Worm (Caenorhabditis elegans) whole organism, midembryonic: ENCODE measurements around the gene cup-16.

Experiments used
- T22C8.4 ChIP-seq: fragments of 200-800 bp; sonication (Bioruptor generic); IDR thresholded peaks from 2 replicates; pipeline ENCODE4 v1.3.6; 2022; ENCODE audit warnings: missing genetic modification characterization, missing compliant biosample characterization
- cog-1 ChIP-seq: sonication (generic microtip); optimal IDR thresholded peaks from 2 replicates; lab custom pipeline; 2016; ENCODE audit warnings: missing genetic modification characterization, missing compliant biosample characterization
- flt-1 ChIP-seq: fragments of 200-800 bp; sonication (Bioruptor generic); IDR thresholded peaks from 2 replicates; pipeline ENCODE4 v1.3.6; 2022; ENCODE audit warnings: missing genetic modification characterization, missing compliant biosample characterization
- klf-2 ChIP-seq: fragments of 200-800 bp; sonication (Bioruptor generic); conservative IDR thresholded peaks from 2 replicates; pipeline ENCODE4 v1.3.6; 2022; ENCODE audit warnings: missing genetic modification reagents, missing genetic modification characterization, missing compliant biosample characterization
- med-1 ChIP-seq: sonication (generic microtip); optimal IDR thresholded peaks from 2 replicates; lab custom pipeline; 2017; ENCODE audit warnings: missing genetic modification characterization, mild to moderate bottlenecking, missing compliant biosample characterization, antibody characterized with exemption, missing genetic modification reagents; ENCODE audit not compliant: insufficient read depth
- ref-1 ChIP-seq: fragments of 200-800 bp; sonication (Bioruptor generic); conservative IDR thresholded peaks from 2 replicates; pipeline ENCODE4 v1.3.6; 2022; ENCODE audit warnings: missing genetic modification reagents, missing genetic modification characterization, missing compliant biosample characterization
- tab-1 ChIP-seq: fragments of 200-800 bp; sonication (Bioruptor generic); IDR thresholded peaks from 2 replicates; pipeline ENCODE4 v1.3.6; 2022; ENCODE audit warnings: missing genetic modification characterization, missing compliant biosample characterization
- ztf-23 ChIP-seq: fragments of 200-800 bp; sonication (Bioruptor generic); IDR thresholded peaks from 2 replicates; pipeline ENCODE4 v1.3.6; 2022; ENCODE audit warnings: missing genetic modification reagents, missing genetic modification characterization, missing compliant biosample characterization
- ztf-29 ChIP-seq: fragments of 200-800 bp; sonication (Bioruptor generic); IDR thresholded peaks from 2 replicates; pipeline ENCODE4 v1.3.6; 2022; ENCODE audit warnings: missing genetic modification reagents, missing genetic modification characterization, missing compliant biosample characterization

Gene cup-16

DNA sequence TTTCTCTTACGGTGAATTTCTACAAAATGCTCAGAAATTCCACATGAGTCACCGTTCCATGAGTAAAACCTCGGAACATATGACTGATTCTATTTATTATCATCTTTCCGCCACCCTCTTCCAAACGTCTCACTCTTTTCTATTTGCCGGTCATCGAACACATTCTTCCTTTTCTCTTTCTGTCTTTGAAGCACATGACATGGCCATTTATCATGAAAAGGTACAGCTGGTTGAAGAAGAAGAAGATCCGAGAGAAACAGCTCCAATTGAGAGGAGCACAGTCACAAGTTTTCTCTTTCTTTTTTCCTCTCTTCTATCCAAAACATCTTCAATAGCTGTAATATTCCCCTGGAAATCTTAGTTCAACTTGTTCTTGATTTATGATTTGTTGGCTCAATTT, at the start of gene cup-16:
Gene cup-16, plus strand, starts transcription at position 132 of the 400 bp plus-strand sequence.
- TF ChIP-seq T22C8.4 (no peak), flt-1 (GFP tag; lab: Robert Waterston, UW) (no peak), ztf-29 (GFP tag; lab: Robert Waterston, UW) (no peak), ref-1 (GFP tag; lab: Robert Waterston, UW) (no peak), klf-2 (GFP tag; lab: Robert Waterston, UW) (no peak), ztf-23 (no peak), cog-1 (tag; lab: Kevin White, UChicago) (no peak), med-1 (GFP tag; lab: Kevin White, UChicago) (no peak), tab-1 (GFP tag; lab: Robert Waterston, UW) (no peak)

DNA sequence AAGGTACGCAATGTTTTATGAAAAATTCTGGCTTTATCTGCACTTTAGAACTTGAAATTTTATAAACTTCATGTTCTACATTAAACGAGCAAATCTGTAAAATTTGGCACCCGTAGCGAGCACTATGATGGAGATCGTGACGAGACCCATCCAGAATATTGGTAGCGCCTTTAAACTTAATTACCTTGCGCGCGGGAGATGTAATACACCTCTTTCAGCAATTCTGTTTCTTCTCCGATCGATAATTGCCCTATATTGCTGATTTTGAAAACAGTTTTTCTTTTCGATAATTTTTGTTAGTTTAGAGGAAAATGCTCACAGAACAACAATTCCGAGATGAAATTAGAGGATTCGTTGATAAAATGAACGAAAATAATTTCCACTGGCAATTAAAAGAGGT, 48.1 kb upstream of the cup-16 start, which contains the start of gene atg-10:
Gene atg-10, plus strand, starts transcription at position 301 of the 400 bp plus-strand sequence.
- TF ChIP-seq klf-2 (GFP tag; lab: Robert Waterston, UW) (no peak), med-1 (GFP tag; lab: Kevin White, UChicago) (no peak), cog-1 (tag; lab: Kevin White, UChicago) (no peak), T22C8.4 (no peak), flt-1 (GFP tag; lab: Robert Waterston, UW) (no peak), ref-1 (GFP tag; lab: Robert Waterston, UW) (no peak), ztf-29 (GFP tag; lab: Robert Waterston, UW) (no peak), ztf-23 (no peak), tab-1 (GFP tag; lab: Robert Waterston, UW) (no peak)

DNA sequence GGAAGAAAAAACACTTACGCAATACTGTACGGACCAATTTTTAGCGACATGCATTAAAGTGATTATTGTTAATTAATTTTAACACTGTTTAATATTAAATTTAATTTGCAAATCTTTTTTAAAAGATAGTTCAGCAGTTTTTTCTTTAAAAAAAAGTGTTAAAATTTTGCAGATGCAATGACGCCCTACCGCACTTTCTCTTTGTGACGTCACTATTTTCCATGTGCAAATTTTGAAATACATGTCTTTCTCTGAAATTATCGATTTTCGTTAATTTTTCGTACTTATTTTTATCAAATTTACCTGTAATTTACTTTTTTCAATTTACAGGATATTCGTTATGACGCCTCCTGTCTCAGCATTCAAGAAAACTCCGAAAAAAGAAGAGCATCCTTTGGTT, 45.4 kb upstream of the cup-16 start, which contains the start of the genes piga-1 and eif-2Bepsilon:
Gene piga-1, minus strand, starts transcription at position 174 of the 400 bp plus-strand sequence.
Gene eif-2Bepsilon, plus strand, starts transcription at position 331 of the 400 bp plus-strand sequence.
- TF ChIP-seq cog-1 (tag; lab: Kevin White, UChicago), result no peak
- no peak for TF ChIP-seq T22C8.4
- TF ChIP-seq ztf-29 (GFP tag; lab: Robert Waterston, UW), result no peak
- no peak for TF ChIP-seq flt-1 (GFP tag; lab: Robert Waterston, UW)
- no peak for TF ChIP-seq ref-1 (GFP tag; lab: Robert Waterston, UW)
- no peak for TF ChIP-seq ztf-23
- TF ChIP-seq tab-1 (GFP tag; lab: Robert Waterston, UW), result no peak
- TF ChIP-seq klf-2 (GFP tag; lab: Robert Waterston, UW), result no peak
- no peak for TF ChIP-seq med-1 (GFP tag; lab: Kevin White, UChicago)

DNA sequence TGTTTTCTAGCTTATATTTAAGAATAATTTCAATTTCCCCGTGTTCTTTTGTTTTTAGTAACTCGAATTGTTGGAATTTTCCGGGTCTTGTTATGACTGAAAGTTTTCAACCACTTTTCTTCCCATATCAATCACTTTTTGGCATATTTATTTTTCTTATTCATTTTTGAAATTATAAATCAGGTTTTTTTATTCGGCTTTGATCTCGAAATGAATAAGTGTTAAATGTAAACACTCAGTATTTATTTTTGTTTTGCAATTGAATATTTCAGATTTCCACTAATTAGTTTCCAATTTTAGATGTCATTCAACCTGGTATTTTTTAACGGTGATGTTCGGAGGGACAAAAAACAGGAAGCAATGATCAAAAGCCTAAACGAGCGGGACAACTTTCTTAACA, 42.4 kb upstream of the cup-16 start, which contains the start of gene etc-1:
Gene etc-1, plus strand, starts transcription at position 301 of the 400 bp plus-strand sequence.
- TF ChIP-seq T22C8.4 (no peak), med-1 (GFP tag; lab: Kevin White, UChicago) (no peak), cog-1 (tag; lab: Kevin White, UChicago) (no peak), ztf-23 (no peak), ztf-29 (GFP tag; lab: Robert Waterston, UW) (no peak), ref-1 (GFP tag; lab: Robert Waterston, UW) (no peak), tab-1 (GFP tag; lab: Robert Waterston, UW) (no peak), flt-1 (GFP tag; lab: Robert Waterston, UW) (no peak), klf-2 (GFP tag; lab: Robert Waterston, UW) (no peak)

DNA sequence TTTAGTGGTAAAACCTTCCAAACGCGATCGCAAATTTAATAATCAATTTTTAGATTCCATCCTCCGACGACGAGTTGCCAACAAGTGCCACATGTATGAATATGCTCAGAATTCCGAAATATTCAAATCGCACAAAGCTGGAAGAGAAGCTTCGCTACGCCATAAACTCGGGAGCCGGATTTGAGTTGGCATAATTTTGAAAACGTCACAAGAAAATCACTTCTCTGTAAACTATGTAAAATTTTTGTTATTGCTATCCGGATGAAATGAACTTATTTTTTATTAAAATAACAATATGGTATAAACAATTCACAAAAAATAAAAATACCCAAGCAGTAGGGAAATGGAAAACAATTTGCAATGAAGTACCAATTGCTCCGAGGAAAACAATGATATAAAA, 38.1 kb upstream of the cup-16 start:
- TF ChIP-seq T22C8.4 (no peak), klf-2 (GFP tag; lab: Robert Waterston, UW) (no peak), tab-1 (GFP tag; lab: Robert Waterston, UW) (no peak), ztf-29 (GFP tag; lab: Robert Waterston, UW) (no peak), flt-1 (GFP tag; lab: Robert Waterston, UW) (no peak), med-1 (GFP tag; lab: Kevin White, UChicago) (no peak), cog-1 (tag; lab: Kevin White, UChicago) (no peak), ref-1 (GFP tag; lab: Robert Waterston, UW) (no peak)

DNA sequence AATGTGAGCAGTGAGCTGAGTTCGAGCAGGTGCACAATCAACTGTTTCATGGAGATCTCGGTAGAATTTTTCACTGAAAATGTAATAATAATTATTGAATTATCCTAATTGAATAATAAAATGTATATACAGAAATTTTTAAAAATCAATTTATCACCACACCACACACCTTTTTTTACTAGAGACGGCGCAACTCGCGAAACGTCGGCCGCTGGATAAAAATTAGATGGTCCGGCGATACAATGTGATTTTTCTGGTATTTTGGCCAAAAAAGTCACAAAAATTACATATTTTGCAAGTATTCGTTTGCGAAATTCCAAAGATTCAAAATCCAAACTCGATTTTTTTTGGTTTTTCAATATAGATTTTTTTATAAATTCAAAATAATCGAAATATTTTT, 36.1 kb upstream of the cup-16 start:
- TF ChIP-seq klf-2 (GFP tag; lab: Robert Waterston, UW) (no peak), med-1 (GFP tag; lab: Kevin White, UChicago) (no peak), tab-1 (GFP tag; lab: Robert Waterston, UW) (no peak), T22C8.4 (no peak), ref-1 (GFP tag; lab: Robert Waterston, UW) (no peak), ztf-23 (no peak), cog-1 (tag; lab: Kevin White, UChicago) (no peak), flt-1 (GFP tag; lab: Robert Waterston, UW) (no peak), ztf-29 (GFP tag; lab: Robert Waterston, UW) (no peak)

DNA sequence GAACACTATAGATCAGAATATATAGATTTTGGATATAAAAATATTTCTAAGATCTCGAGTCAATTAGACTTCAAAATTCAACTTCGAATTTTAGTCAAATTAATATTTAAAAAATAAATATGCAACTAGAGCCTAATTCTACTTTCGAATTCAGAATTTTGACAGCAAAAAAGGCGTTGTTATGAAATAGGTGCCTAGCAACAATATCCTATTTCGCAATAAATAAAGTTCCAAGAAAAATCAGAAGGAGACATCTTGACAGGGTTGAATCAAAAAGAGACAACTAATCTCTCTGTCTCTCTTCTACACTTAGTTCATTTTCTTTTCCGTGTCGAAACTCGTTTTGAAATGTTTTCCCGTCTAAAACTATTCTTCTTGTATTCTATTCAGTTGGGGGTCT, 31.6 kb upstream of the cup-16 start:
- TF ChIP-seq med-1 (GFP tag; lab: Kevin White, UChicago), result no peak
- no peak for TF ChIP-seq ref-1 (GFP tag; lab: Robert Waterston, UW)
- no peak for TF ChIP-seq klf-2 (GFP tag; lab: Robert Waterston, UW)
- no peak for TF ChIP-seq T22C8.4
- TF ChIP-seq cog-1 (tag; lab: Kevin White, UChicago), result no peak
- no peak for TF ChIP-seq flt-1 (GFP tag; lab: Robert Waterston, UW)
- TF ChIP-seq ztf-29 (GFP tag; lab: Robert Waterston, UW), result no peak
- TF ChIP-seq ztf-23, result no peak
- TF ChIP-seq tab-1 (GFP tag; lab: Robert Waterston, UW), result no peak

DNA sequence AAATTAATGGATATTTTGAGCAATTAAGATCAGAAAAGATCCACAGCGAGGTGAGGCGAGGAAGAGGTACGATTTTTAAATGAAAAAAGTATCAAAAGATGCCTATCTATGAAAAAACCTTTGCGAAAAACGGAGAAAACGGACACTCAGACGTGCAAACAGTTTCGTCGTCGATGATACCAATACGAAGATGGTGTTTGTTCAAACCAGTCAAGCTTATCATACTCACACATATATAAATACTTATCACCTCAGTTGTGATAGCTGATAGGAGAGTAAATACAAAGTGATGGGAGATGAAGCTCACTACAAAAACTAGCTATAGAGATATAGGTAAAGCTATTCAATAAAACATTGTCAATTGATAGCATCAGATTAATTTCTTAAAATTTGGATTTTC, 27.2 kb upstream of the cup-16 start:
- no peak for TF ChIP-seq med-1 (GFP tag; lab: Kevin White, UChicago)
- TF ChIP-seq ref-1 (GFP tag; lab: Robert Waterston, UW), result no peak
- TF ChIP-seq tab-1 (GFP tag; lab: Robert Waterston, UW), result no peak
- no peak for TF ChIP-seq klf-2 (GFP tag; lab: Robert Waterston, UW)
- no peak for TF ChIP-seq T22C8.4
- TF ChIP-seq ztf-23, result no peak
- no peak for TF ChIP-seq cog-1 (tag; lab: Kevin White, UChicago)
- TF ChIP-seq flt-1 (GFP tag; lab: Robert Waterston, UW), result no peak
- no peak for TF ChIP-seq ztf-29 (GFP tag; lab: Robert Waterston, UW)

DNA sequence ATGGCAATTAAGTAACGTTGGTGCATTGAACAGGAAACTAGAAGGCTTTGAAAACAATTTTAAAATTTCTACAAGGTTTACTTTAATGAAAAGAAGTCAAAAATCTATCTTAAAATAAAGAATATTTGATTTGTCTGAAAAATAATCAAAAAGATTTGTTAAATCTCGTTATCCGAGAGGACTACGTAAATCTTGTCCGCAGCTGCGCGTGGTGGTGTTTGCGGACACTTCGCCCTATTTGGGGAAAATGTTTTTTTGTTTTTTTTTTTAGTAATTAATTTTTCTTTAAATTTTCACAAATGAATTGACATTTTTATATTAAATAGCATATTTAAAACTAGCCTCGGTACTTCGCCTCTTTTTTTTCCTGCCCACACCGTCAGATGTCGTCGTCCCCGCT, 23.0 kb upstream of the cup-16 start:
- no peak for TF ChIP-seq ref-1 (GFP tag; lab: Robert Waterston, UW)
